Fruit fly (Drosophila melanogaster) whole organism, prepupa: ENCODE measurements around the gene btn.

ENCODE experiments used
- Blimp-1 ChIP-seq: fragments of 200-800 bp; sonication (Bioruptor generic); optimal IDR thresholded peaks from 3 replicates; lab custom pipeline; 2017; ENCODE audit warnings: missing biosample characterization, missing genetic modification characterization, mild to moderate bottlenecking, moderate library complexity, missing genetic modification reagents
- CG10631 ChIP-seq: fragments of 200-800 bp; sonication (Bioruptor generic); optimal IDR thresholded peaks from 2 replicates; lab custom pipeline; 2016; ENCODE audit warnings: missing biosample characterization, missing genetic modification characterization
- CG10669 ChIP-seq: fragments of 200-800 bp; sonication (Bioruptor generic); optimal IDR thresholded peaks from 3 replicates; lab custom pipeline; 2018; ENCODE audit warnings: missing biosample characterization, mild to moderate bottlenecking, missing genetic modification characterization, moderate library complexity
- CG11294 ChIP-seq: fragments of 200-800 bp; sonication (Bioruptor generic); IDR thresholded peaks from 2 replicates; pipeline ENCODE4 v1.3.6; 2022; ENCODE audit warnings: missing biosample characterization, missing genetic modification characterization
- CG11762 ChIP-seq: fragments of 200-800 bp; sonication (Bioruptor generic); optimal IDR thresholded peaks from 3 replicates; lab custom pipeline; 2016; ENCODE audit warnings: missing biosample characterization, missing genetic modification characterization; ENCODE audit not compliant: insufficient read depth
- CG11902 ChIP-seq: fragments of 200-800 bp; sonication (Bioruptor generic); optimal IDR thresholded peaks from 3 replicates; lab custom pipeline; 2016; ENCODE audit warnings: missing biosample characterization, missing genetic modification characterization
- CG1621 ChIP-seq: fragments of 200-800 bp; sonication (Bioruptor generic); optimal IDR thresholded peaks from 3 replicates; lab custom pipeline; 2018; ENCODE audit warnings: missing biosample characterization, mild to moderate bottlenecking, missing genetic modification characterization
- CG3032 ChIP-seq: fragments of 200-800 bp; optimal IDR thresholded peaks from 2 replicates; lab custom pipeline; 2019; ENCODE audit warnings: missing biosample characterization, mild to moderate bottlenecking, missing genetic modification characterization, moderate library complexity
- CG34406 ChIP-seq: fragments of 200-800 bp; sonication (Bioruptor generic); optimal IDR thresholded peaks from 3 replicates; lab custom pipeline; 2016; ENCODE audit warnings: missing biosample characterization, missing genetic modification characterization
- CG6163 ChIP-seq: fragments of 200-800 bp; sonication (Bioruptor generic); IDR thresholded peaks from 3 replicates; pipeline ENCODE4 v1.3.6; 2022; ENCODE audit warnings: missing biosample characterization, missing genetic modification characterization
- CG6276 ChIP-seq: fragments of 200-800 bp; sonication (Bioruptor generic); optimal IDR thresholded peaks from 2 replicates; lab custom pipeline; 2017; ENCODE audit warnings: missing biosample characterization, mild to moderate bottlenecking, missing genetic modification characterization
- CG6792 ChIP-seq: fragments of 200-800 bp; sonication (Bioruptor generic); optimal IDR thresholded peaks from 3 replicates; lab custom pipeline; 2016; ENCODE audit warnings: missing biosample characterization, missing genetic modification characterization
- CG6808 ChIP-seq: fragments of 200-800 bp; sonication (Bioruptor generic); optimal IDR thresholded peaks from 3 replicates; lab custom pipeline; 2017; ENCODE audit warnings: missing biosample characterization, missing genetic modification characterization, mild to moderate bottlenecking, moderate library complexity, missing genetic modification reagents
- CG7368 ChIP-seq: fragments of 200-800 bp; sonication (Bioruptor generic); optimal IDR thresholded peaks from 3 replicates; lab custom pipeline; 2016; ENCODE audit warnings: missing biosample characterization, missing genetic modification characterization
- CG8119 ChIP-seq: fragments of 200-800 bp; sonication (Bioruptor generic); IDR thresholded peaks from 3 replicates; pipeline ENCODE4 v1.3.6; 2022; ENCODE audit warnings: missing biosample characterization, missing genetic modification characterization
- CG8319 ChIP-seq: fragments of 200-800 bp; sonication (Bioruptor generic); optimal IDR thresholded peaks from 3 replicates; lab custom pipeline; 2016; ENCODE audit warnings: missing biosample characterization, missing genetic modification characterization
- CG8632 ChIP-seq: fragments of 200-800 bp; sonication (Bioruptor generic); optimal IDR thresholded peaks from 3 replicates; lab custom pipeline; 2016; ENCODE audit warnings: missing biosample characterization, missing genetic modification characterization
- CG9139 ChIP-seq: fragments of 200-800 bp; sonication (Bioruptor generic); optimal IDR thresholded peaks from 3 replicates; lab custom pipeline; 2017; ENCODE audit warnings: missing biosample characterization, mild to moderate bottlenecking, missing genetic modification characterization
- Eip75B ChIP-seq: fragments of 200-800 bp; sonication (Bioruptor generic); optimal IDR thresholded peaks from 3 replicates; lab custom pipeline; 2016; ENCODE audit warnings: missing biosample characterization, missing genetic modification characterization
- Eip78C ChIP-seq: fragments of 200-800 bp; sonication (Bioruptor generic); peaks from one replicate; lab custom pipeline; 2016; ENCODE audit warnings: missing biosample characterization, missing genetic modification characterization
- Eip93F ChIP-seq: fragments of 200-800 bp; sonication (Bioruptor generic); optimal IDR thresholded peaks from 2 replicates; lab custom pipeline; 2016; ENCODE audit warnings: missing biosample characterization, mild to moderate bottlenecking, missing genetic modification characterization
- Ets96B ChIP-seq: fragments of 200-800 bp; optimal IDR thresholded peaks from 2 replicates; lab custom pipeline; 2019; ENCODE audit warnings: missing biosample characterization, mild to moderate bottlenecking, missing genetic modification characterization, moderate library complexity
- Gug ChIP-seq: fragments of 200-800 bp; sonication (Bioruptor generic); IDR thresholded peaks from 2 replicates; pipeline ENCODE4 v1.3.6; 2022; ENCODE audit warnings: missing biosample characterization, missing genetic modification characterization
- Hr39 ChIP-seq: fragments of 200-800 bp; sonication (Bioruptor generic); optimal IDR thresholded peaks from 2 replicates; lab custom pipeline; 2016; ENCODE audit warnings: missing biosample characterization, missing genetic modification characterization
- Hr4 ChIP-seq: fragments of 200-800 bp; sonication (Bioruptor generic); optimal IDR thresholded peaks from 3 replicates; lab custom pipeline; 2016; ENCODE audit warnings: missing biosample characterization, missing genetic modification characterization
- Lpt ChIP-seq: fragments of 200-800 bp; sonication (Bioruptor generic); optimal IDR thresholded peaks from 3 replicates; lab custom pipeline; 2016; ENCODE audit warnings: missing biosample characterization, missing genetic modification characterization
- Met ChIP-seq: fragments of 200-800 bp; sonication (Bioruptor generic); optimal IDR thresholded peaks from 3 replicates; lab custom pipeline; 2016; ENCODE audit warnings: missing biosample characterization, missing genetic modification characterization
- OdsH ChIP-seq: fragments of 200-800 bp; sonication (Bioruptor generic); optimal IDR thresholded peaks from 3 replicates; lab custom pipeline; 2016; ENCODE audit warnings: missing biosample characterization, missing genetic modification characterization
- Smox ChIP-seq: fragments of 200-800 bp; sonication (Bioruptor generic); optimal IDR thresholded peaks from 3 replicates; lab custom pipeline; 2016; ENCODE audit warnings: missing biosample characterization, missing genetic modification characterization
- Sox15 ChIP-seq: fragments of 200-800 bp; sonication (Bioruptor generic); optimal IDR thresholded peaks from 3 replicates; lab custom pipeline; 2016; ENCODE audit warnings: missing biosample characterization, missing genetic modification characterization
- acj6 ChIP-seq: fragments of 200-800 bp; sonication (Bioruptor generic); optimal IDR thresholded peaks from 3 replicates; lab custom pipeline; 2016; ENCODE audit warnings: missing biosample characterization, missing genetic modification characterization
- cyc ChIP-seq: fragments of 200-800 bp; sonication (Bioruptor generic); optimal IDR thresholded peaks from 3 replicates; lab custom pipeline; 2016; ENCODE audit warnings: missing biosample characterization, missing genetic modification characterization
- dac ChIP-seq: fragments of 200-800 bp; sonication (Bioruptor generic); optimal IDR thresholded peaks from 2 replicates; lab custom pipeline; 2017; ENCODE audit warnings: missing biosample characterization, mild to moderate bottlenecking, missing genetic modification characterization
- esn ChIP-seq: fragments of 200-800 bp; sonication (Bioruptor generic); optimal IDR thresholded peaks from 2 replicates; lab custom pipeline; 2016; ENCODE audit warnings: missing biosample characterization, mild to moderate bottlenecking, missing genetic modification characterization, moderate library complexity
- fd85E ChIP-seq: fragments of 200-800 bp; sonication (Bioruptor generic); optimal IDR thresholded peaks from 3 replicates; lab custom pipeline; 2016; ENCODE audit warnings: missing biosample characterization, missing genetic modification characterization
- fkh ChIP-seq: fragments of 200-800 bp; sonication (Bioruptor generic); optimal IDR thresholded peaks from 3 replicates; lab custom pipeline; 2017; ENCODE audit warnings: missing biosample characterization, mild to moderate bottlenecking, missing genetic modification characterization, moderate library complexity
- lz ChIP-seq: fragments of 200-800 bp; sonication (Bioruptor generic); optimal IDR thresholded peaks from 3 replicates; lab custom pipeline; 2016; ENCODE audit warnings: missing biosample characterization, missing genetic modification characterization
- net ChIP-seq: fragments of 200-800 bp; sonication (Bioruptor generic); optimal IDR thresholded peaks from 3 replicates; lab custom pipeline; 2016; ENCODE audit warnings: missing biosample characterization, missing genetic modification characterization
- salr ChIP-seq, 2 experiments: fragments of 200-800 bp; sonication (Bioruptor generic); optimal IDR thresholded peaks; 3 replicates each; lab custom pipeline; 2016 to 2018; ENCODE audit warnings: missing biosample characterization in 2 of 2, missing genetic modification characterization in 2 of 2, mild to moderate bottlenecking in 1 of 2
- spab ChIP-seq: fragments of 200-800 bp; sonication (Bioruptor generic); optimal IDR thresholded peaks from 2 replicates; lab custom pipeline; 2017; ENCODE audit warnings: missing biosample characterization, mild to moderate bottlenecking, missing genetic modification characterization, missing genetic modification reagents
- ss ChIP-seq, 2 experiments: fragments of 200-800 bp; sonication (Bioruptor generic); optimal IDR thresholded peaks; 2 replicates in 1 of 2; 3 replicates in 1 of 2; lab custom pipeline; 2017 to 2018; ENCODE audit warnings: mild to moderate bottlenecking in 2 of 2, missing biosample characterization in 2 of 2, missing genetic modification characterization in 2 of 2, moderate library complexity in 1 of 2
- svp ChIP-seq: fragments of 200-800 bp; sonication (Bioruptor generic); peaks from one replicate; lab custom pipeline; 2016; ENCODE audit warnings: missing biosample characterization, missing genetic modification characterization
- topi ChIP-seq: fragments of 200-800 bp; sonication (Bioruptor generic); optimal IDR thresholded peaks from 3 replicates; lab custom pipeline; 2016; ENCODE audit warnings: missing biosample characterization, missing genetic modification characterization
- vri ChIP-seq: fragments of 200-800 bp; sonication (Bioruptor generic); optimal IDR thresholded peaks from 3 replicates; lab custom pipeline; 2016; ENCODE audit warnings: missing biosample characterization, mild to moderate bottlenecking, missing genetic modification characterization

The btn gene

dm6 chr3R:22589311-22589710, 2.9 kb upstream of the btn start (continued):
- peak in 1 of 2 experiments; percentile 10 for TF ChIP-seq salr (GFP tag; optimal IDR thresholded peaks at IDR 0.05; lab: Kevin White, UChicago)
- no peak for TF ChIP-seq topi (GFP tag; lab: Kevin White, UChicago)
- no peak for TF ChIP-seq CG7368 (GFP tag; lab: Kevin White, UChicago)
- TF ChIP-seq ss (GFP tag; optimal IDR thresholded peaks at IDR 0.05; lab: Kevin White, UChicago), result peak; percentile 65 to 71
- peak; percentile 17 for TF ChIP-seq CG10631 (GFP tag; lab: Kevin White, UChicago)
- TF ChIP-seq Sox15 (GFP tag; lab: Kevin White, UChicago), result no peak
- TF ChIP-seq Gug (GFP tag; lab: Robert Waterston, UW), result no peak
- peak; percentile 76 for TF ChIP-seq CG6163
- TF ChIP-seq CG11902 (GFP tag; lab: Kevin White, UChicago), result no peak
- no peak for TF ChIP-seq Ets96B (tag; lab: Kevin White, UChicago)
- TF ChIP-seq spab (GFP tag; lab: Kevin White, UChicago), result peak; percentile 35
- TF ChIP-seq Lpt (GFP tag; lab: Kevin White, UChicago), result no peak
- TF ChIP-seq CG6808 (GFP tag; lab: Kevin White, UChicago), result peak; percentile 67
- TF ChIP-seq CG6792 (GFP tag; lab: Kevin White, UChicago), result no peak
- TF ChIP-seq net, result peak; percentile 37
- no peak for TF ChIP-seq lz (GFP tag; lab: Kevin White, UChicago)
- TF ChIP-seq esn (GFP tag; lab: Kevin White, UChicago), result no peak
- TF ChIP-seq Blimp-1 (GFP tag; lab: Kevin White, UChicago), result no peak
- TF ChIP-seq Hr4 (GFP tag; lab: Kevin White, UChicago), result no peak
- TF ChIP-seq, all 60 proteins: peak for 19

dm6 chr3R:22588756-22589155, 2.3 kb upstream of the btn start:
- TF ChIP-seq Eip75B (GFP tag; lab: Kevin White, UChicago), result no peak
- peak; percentile 14 for TF ChIP-seq Hr39 (GFP tag; lab: Kevin White, UChicago)
- peak; percentile 21 for TF ChIP-seq Eip78C (GFP tag; lab: Kevin White, UChicago)
- no peak for TF ChIP-seq svp (GFP tag; lab: Kevin White, UChicago)
- TF ChIP-seq CG7368 (GFP tag; lab: Kevin White, UChicago), result no peak

- TF ChIP-seq CG8119 (GFP tag; lab: Robert Waterston, UW) (peak; percentile 47; the same call in 1 of the 3 replicates), acj6 (no peak), Smox (no peak), Eip75B (GFP tag; lab: Kevin White, UChicago) (peak; percentile 32), CG11902 (GFP tag; lab: Kevin White, UChicago) (peak; percentile 21), Hr39 (GFP tag; lab: Kevin White, UChicago) (peak; percentile 6), CG11294 (GFP tag; lab: Robert Waterston, UW) (no peak), CG1621 (no peak), CG6276 (GFP tag; lab: Kevin White, UChicago) (no peak), Met (no peak), CG6808 (GFP tag; lab: Kevin White, UChicago) (peak; percentile 8), CG10669 (GFP tag; lab: Kevin White, UChicago) (no peak), esn (GFP tag; lab: Kevin White, UChicago) (peak; percentile 53), Lpt (GFP tag; lab: Kevin White, UChicago) (no peak), Ets96B (tag; lab: Kevin White, UChicago) (peak; percentile 7), CG34406 (no peak), lz (GFP tag; lab: Kevin White, UChicago) (peak; percentile 36), salr (GFP tag; optimal IDR thresholded peaks at IDR 0.05; lab: Kevin White, UChicago) (no peak), CG8319 (no peak), Eip78C (GFP tag; lab: Kevin White, UChicago) (peak; percentile 78), Eip93F (no peak), CG10631 (GFP tag; lab: Kevin White, UChicago) (no peak), fkh (GFP tag; lab: Kevin White, UChicago) (peak; percentile 50), CG9139 (GFP tag; lab: Kevin White, UChicago) (no peak), Gug (GFP tag; lab: Robert Waterston, UW) (no peak), OdsH (GFP tag; lab: Kevin White, UChicago) (no peak), CG11762 (GFP tag; lab: Kevin White, UChicago) (no peak), fd85E (no peak), CG8632 (GFP tag; lab: Kevin White, UChicago) (no peak), dac (GFP tag; lab: Kevin White, UChicago) (no peak), vri (GFP tag; lab: Kevin White, UChicago) (no peak), CG6792 (GFP tag; lab: Kevin White, UChicago) (no peak), cyc (peak; percentile 14), Blimp-1 (GFP tag; lab: Kevin White, UChicago) (no peak), topi (GFP tag; lab: Kevin White, UChicago) (peak; percentile 40), net (no peak), CG3032 (tag; lab: Kevin White, UChicago) (peak; percentile 0), CG7368 (GFP tag; lab: Kevin White, UChicago) (no peak)
These were observed 1.1 kb upstream of the btn start, which contains the start of gene Efa6 for dm6 chr3R:22587419-22587963. TSS of gene Efa6 (plus strand) at chr3R:22587755.
